Fruit fly (Drosophila melanogaster) whole organism, embryonic: ENCODE results near the gene Sf3b2.
A peak's percentile ranks its signal among the peaks of the same experiment; 100 is the strongest.

Experiments used
- B-H2 ChIP-seq: fragments of 200-800 bp; sonication (Bioruptor generic); optimal IDR thresholded peaks from 2 replicates; lab custom pipeline; 2018; ENCODE audit warnings: missing biosample characterization, mild to moderate bottlenecking, missing genetic modification characterization
- C15 ChIP-seq: fragments of 200-800 bp; sonication (Bioruptor generic); IDR thresholded peaks from 3 replicates; pipeline ENCODE4 v1.3.6; 2022; ENCODE audit warnings: missing biosample characterization, missing genetic modification characterization
- CG10431 ChIP-seq: fragments of 200-800 bp; sonication (Bioruptor generic); optimal IDR thresholded peaks from 3 replicates; lab custom pipeline; 2018; ENCODE audit warnings: missing biosample characterization, mild to moderate bottlenecking, missing genetic modification characterization
- CG11247 ChIP-seq: fragments of 200-800 bp; sonication (Bioruptor generic); IDR thresholded peaks from 2 replicates; pipeline ENCODE4 v1.3.6; 2022; ENCODE audit warnings: missing biosample characterization, missing genetic modification characterization
- CG11560 ChIP-seq: fragments of 200-800 bp; sonication (Bioruptor generic); IDR thresholded peaks from 3 replicates; pipeline ENCODE4 v1.3.6; 2022; ENCODE audit warnings: missing biosample characterization, missing genetic modification characterization
- CG12071 ChIP-seq: fragments of 200-800 bp; sonication (Bioruptor generic); optimal IDR thresholded peaks from 3 replicates; lab custom pipeline; 2018; ENCODE audit warnings: missing biosample characterization, mild to moderate bottlenecking, missing genetic modification characterization
- CG12155 ChIP-seq: fragments of 200-800 bp; sonication (Bioruptor generic); optimal IDR thresholded peaks from 3 replicates; lab custom pipeline; 2016; ENCODE audit warnings: missing biosample characterization, missing genetic modification characterization
- CG1233 ChIP-seq: fragments of 200-800 bp; sonication (Bioruptor generic); optimal IDR thresholded peaks from 4 replicates; lab custom pipeline; 2018; ENCODE audit warnings: missing biosample characterization, mild to moderate bottlenecking, missing genetic modification characterization
- CG14710 ChIP-seq: fragments of 200-800 bp; sonication (Bioruptor generic); optimal IDR thresholded peaks from 3 replicates; lab custom pipeline; 2019; ENCODE audit warnings: missing biosample characterization, mild to moderate bottlenecking, missing genetic modification characterization, moderate library complexity
- CG1529 ChIP-seq: fragments of 200-800 bp; sonication (Bioruptor generic); optimal IDR thresholded peaks from 3 replicates; lab custom pipeline; 2018; ENCODE audit warnings: missing biosample characterization, missing genetic modification characterization
- CG1647 ChIP-seq: fragments of 200-800 bp; sonication (Bioruptor generic); optimal IDR thresholded peaks from 3 replicates; lab custom pipeline; 2016; ENCODE audit warnings: missing biosample characterization, missing genetic modification characterization
- CG17568 ChIP-seq: fragments of 200-800 bp; sonication (Bioruptor generic); optimal IDR thresholded peaks from 2 replicates; lab custom pipeline; 2018; ENCODE audit warnings: missing biosample characterization, mild to moderate bottlenecking, missing genetic modification characterization, moderate library complexity
- CG1792 ChIP-seq: fragments of 200-800 bp; sonication (Bioruptor generic); optimal IDR thresholded peaks from 2 replicates; lab custom pipeline; 2016; ENCODE audit warnings: missing biosample characterization, missing genetic modification characterization
- CG18476 ChIP-seq: fragments of 200-800 bp; sonication (Bioruptor generic); optimal IDR thresholded peaks from 2 replicates; lab custom pipeline; 2016; ENCODE audit warnings: missing biosample characterization, mild to moderate bottlenecking, missing genetic modification characterization
- CG2129 ChIP-seq: fragments of 200-800 bp; sonication (Bioruptor generic); IDR thresholded peaks from 2 replicates; pipeline ENCODE4 v1.3.6; 2022; ENCODE audit warnings: missing biosample characterization, missing genetic modification characterization; ENCODE audit not compliant: partially characterized antibody
- CG2875 ChIP-seq: fragments of 200-800 bp; sonication (Bioruptor generic); optimal IDR thresholded peaks from 2 replicates; lab custom pipeline; 2017; ENCODE audit warnings: missing biosample characterization, mild to moderate bottlenecking, missing genetic modification characterization, missing genetic modification reagents
- CG2889 ChIP-seq: fragments of 200-800 bp; sonication (Bioruptor generic); IDR thresholded peaks from 3 replicates; pipeline ENCODE4 v1.3.6; 2022; ENCODE audit warnings: missing biosample characterization, missing genetic modification characterization
- CG30431 ChIP-seq: fragments of 200-800 bp; sonication (Bioruptor generic); optimal IDR thresholded peaks from 2 replicates; lab custom pipeline; 2017; ENCODE audit warnings: missing biosample characterization, missing genetic modification characterization
- CG4617 ChIP-seq: fragments of 200-800 bp; sonication (Bioruptor generic); optimal IDR thresholded peaks from 3 replicates; lab custom pipeline; 2016; ENCODE audit warnings: missing biosample characterization, missing genetic modification characterization, borderline replicate concordance
- CG5953 ChIP-seq: fragments of 200-800 bp; sonication (Bioruptor generic); IDR thresholded peaks from 2 replicates; pipeline ENCODE4 v1.3.6; 2022; ENCODE audit warnings: missing biosample characterization, missing genetic modification characterization
- CG8281 ChIP-seq: fragments of 200-800 bp; sonication (Bioruptor generic); optimal IDR thresholded peaks from 2 replicates; lab custom pipeline; 2018; ENCODE audit warnings: missing biosample characterization, mild to moderate bottlenecking, missing genetic modification characterization, moderate library complexity
- Dip3 ChIP-seq: fragments of 200-800 bp; sonication (Bioruptor generic); optimal IDR thresholded peaks from 3 replicates; lab custom pipeline; 2016; ENCODE audit warnings: missing biosample characterization, missing genetic modification characterization
- E2f1 ChIP-seq: fragments of 200-800 bp; sonication (Bioruptor generic); IDR thresholded peaks from 2 replicates; pipeline ENCODE4 v1.3.6; 2022; ENCODE audit warnings: missing biosample characterization, missing genetic modification characterization
- Ets65A ChIP-seq: fragments of 200-800 bp; sonication (Bioruptor generic); peaks from one replicate; lab custom pipeline; 2016; ENCODE audit warnings: missing biosample characterization, missing genetic modification characterization
- HLH54F ChIP-seq: fragments of 200-800 bp; sonication (Bioruptor generic); optimal IDR thresholded peaks from 3 replicates; lab custom pipeline; 2016; ENCODE audit warnings: missing biosample characterization, missing genetic modification characterization
- Hand ChIP-seq: fragments of 200-800 bp; sonication (Bioruptor generic); optimal IDR thresholded peaks from 2 replicates; lab custom pipeline; 2017; ENCODE audit warnings: mild to moderate bottlenecking, missing biosample characterization, missing genetic modification reagents, missing genetic modification characterization
- Myb ChIP-seq: fragments of 200-800 bp; sonication (Bioruptor generic); optimal IDR thresholded peaks from 2 replicates; lab custom pipeline; 2016; ENCODE audit warnings: missing biosample characterization, missing genetic modification characterization
- NC2β ChIP-seq: fragments of 200-800 bp; sonication (Bioruptor generic); optimal IDR thresholded peaks from 2 replicates; lab custom pipeline; 2016; ENCODE audit warnings: missing biosample characterization, missing genetic modification characterization
- Neu2 ChIP-seq: fragments of 200-800 bp; sonication (Bioruptor generic); optimal IDR thresholded peaks from 3 replicates; lab custom pipeline; 2016; ENCODE audit warnings: missing biosample characterization, missing genetic modification characterization, borderline replicate concordance
- Sry-β ChIP-seq: fragments of 200-800 bp; sonication (Bioruptor generic); optimal IDR thresholded peaks from 2 replicates; lab custom pipeline; 2018; ENCODE audit warnings: missing biosample characterization, mild to moderate bottlenecking, missing genetic modification characterization, moderate library complexity
- Tbp ChIP-seq: fragments of >200 bp; optimal IDR thresholded peaks from 2 replicates; lab custom pipeline; 2018; ENCODE audit warnings: missing biosample characterization, missing genetic modification characterization
- al ChIP-seq: fragments of 200-800 bp; sonication (Bioruptor generic); IDR thresholded peaks from 2 replicates; pipeline ENCODE4 v1.3.6; 2022; ENCODE audit warnings: missing biosample characterization, missing genetic modification characterization
- bcd ChIP-seq: fragments of 200-800 bp; sonication (Bioruptor generic); optimal IDR thresholded peaks from 2 replicates; lab custom pipeline; 2017; ENCODE audit warnings: missing biosample characterization, mild to moderate bottlenecking, missing genetic modification characterization
- chm ChIP-seq: fragments of 200-800 bp; sonication (Bioruptor generic); IDR thresholded peaks from 2 replicates; pipeline ENCODE4 v1.3.6; 2022; ENCODE audit warnings: missing biosample characterization, missing genetic modification characterization
- crc ChIP-seq: fragments of 200-800 bp; sonication (Bioruptor generic); optimal IDR thresholded peaks from 2 replicates; lab custom pipeline; 2016; ENCODE audit warnings: missing biosample characterization, missing genetic modification characterization
- dimm ChIP-seq: fragments of 200-800 bp; sonication (Bioruptor generic); IDR thresholded peaks from 2 replicates; pipeline ENCODE4 v1.3.6; 2022; ENCODE audit warnings: missing biosample characterization, missing genetic modification characterization
- dpn ChIP-seq, 2 experiments: fragments of 200-800 bp; sonication (Bioruptor generic); optimal IDR thresholded peaks; 3 replicates each; lab custom pipeline; 2016; ENCODE audit warnings: missing biosample characterization in 2 of 2, missing genetic modification characterization in 2 of 2
- en ChIP-seq: fragments of 200-800 bp; sonication (Bioruptor generic); optimal IDR thresholded peaks from 2 replicates; lab custom pipeline; 2016; ENCODE audit warnings: missing biosample characterization, missing genetic modification characterization
- lilli ChIP-seq: fragments of 200-800 bp; sonication (Bioruptor generic); optimal IDR thresholded peaks from 3 replicates; lab custom pipeline; 2016; ENCODE audit warnings: missing biosample characterization, missing genetic modification characterization
- lov ChIP-seq, 2 experiments: fragments of 200-800 bp in 1 of 2; fragments of >200 bp in 1 of 2; sonication (Bioruptor generic) in 1 of 2; IDR thresholded peaks in 1 of 2; optimal IDR thresholded peaks in 1 of 2; 2 replicates in 1 of 2; 3 replicates in 1 of 2; pipeline versions ENCODE4 v1.3.6 to Lab custom; 2017 to 2022; ENCODE audit warnings: missing biosample characterization in 1 of 2, missing genetic modification characterization in 1 of 2
- nerfin-2 ChIP-seq: fragments of 200-800 bp; sonication (Bioruptor generic); IDR thresholded peaks from 2 replicates; pipeline ENCODE4 v1.3.6; 2022; ENCODE audit warnings: missing biosample characterization, missing genetic modification characterization; ENCODE audit not compliant: partially characterized antibody
- ranshi ChIP-seq: fragments of 200-800 bp; sonication (Bioruptor generic); IDR thresholded peaks from 2 replicates; pipeline ENCODE4 v1.3.6; 2022; ENCODE audit warnings: missing biosample characterization, missing genetic modification characterization
- sc ChIP-seq, 3 experiments: fragments of >200 bp in 2 of 3; fragments of 200-800 bp in 1 of 3; sonication (Bioruptor generic) in 1 of 3; optimal IDR thresholded peaks; 2 replicates in 2 of 3; 3 replicates in 1 of 3; lab custom pipeline; 2017; ENCODE audit warnings: mild to moderate bottlenecking in 1 of 3, missing biosample characterization in 1 of 3, missing genetic modification characterization in 1 of 3, missing genetic modification reagents in 1 of 3
- sisA ChIP-seq: fragments of 200-800 bp; sonication (Bioruptor generic); IDR thresholded peaks from 2 replicates; pipeline ENCODE4 v1.3.6; 2022; ENCODE audit warnings: missing biosample characterization, missing genetic modification characterization
- sob ChIP-seq: fragments of 200-800 bp; sonication (Bioruptor generic); IDR thresholded peaks from 2 replicates; pipeline ENCODE4 v1.3.6; 2022; ENCODE audit warnings: missing biosample characterization, missing genetic modification characterization
- tap ChIP-seq: fragments of 200-800 bp; optimal IDR thresholded peaks from 3 replicates; lab custom pipeline; 2019; ENCODE audit warnings: missing biosample characterization, mild to moderate bottlenecking, missing genetic modification characterization, moderate library complexity
- tgo ChIP-seq: fragments of 200-800 bp; sonication (Bioruptor generic); IDR thresholded peaks from 3 replicates; pipeline ENCODE4 v1.3.6; 2022; ENCODE audit warnings: missing biosample characterization, missing genetic modification characterization
- ttk ChIP-seq: fragments of 200-800 bp; sonication (Bioruptor generic); IDR thresholded peaks from 2 replicates; pipeline ENCODE4 v2.1.2; 2022; ENCODE audit warnings: missing biosample characterization, missing genetic modification characterization
- usp ChIP-seq: fragments of >200 bp; optimal IDR thresholded peaks from 2 replicates; lab custom pipeline; 2017; ENCODE audit warnings: missing biosample characterization, missing genetic modification characterization
- zen ChIP-seq: fragments of 200-800 bp; sonication (Bioruptor generic); optimal IDR thresholded peaks from 3 replicates; lab custom pipeline; 2018; ENCODE audit warnings: missing biosample characterization, mild to moderate bottlenecking, missing genetic modification characterization, moderate library complexity

Gene Sf3b2

DNA sequence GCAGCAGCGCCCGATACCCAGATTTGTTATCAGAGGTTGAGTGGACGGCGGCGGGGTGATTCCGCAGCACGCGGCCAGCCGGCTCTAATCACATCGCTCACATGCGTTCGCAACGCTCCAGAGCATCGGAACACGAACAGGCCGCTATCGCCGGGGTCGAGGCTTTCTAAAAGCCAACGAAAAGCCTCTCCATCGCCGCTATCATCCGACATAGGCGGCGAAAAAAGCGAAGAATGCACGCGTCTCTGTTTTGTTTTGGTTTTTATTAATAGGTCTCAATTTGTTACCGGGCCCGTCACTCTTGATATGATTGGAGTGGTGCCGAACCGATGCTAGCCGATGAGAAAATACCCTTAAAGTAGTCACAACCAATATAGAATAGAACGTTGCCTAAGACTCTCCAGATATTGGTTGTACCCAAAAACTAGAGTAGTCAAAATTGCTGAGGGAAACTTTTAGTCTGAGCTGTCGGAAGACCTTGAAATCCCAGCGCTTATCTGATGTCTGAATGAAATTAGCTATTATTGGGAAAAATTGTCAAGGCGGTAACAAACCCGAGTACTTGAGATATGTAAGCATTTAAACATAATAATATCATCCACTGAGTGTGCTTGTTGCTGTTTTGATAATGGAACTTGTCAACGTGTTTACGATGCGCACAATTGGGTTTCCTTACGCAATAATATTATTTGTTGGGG lies 13.1 kb upstream of the Sf3b2 start, which contains the start of gene CG17261 (continued):
- peak; percentile 27 for TF ChIP-seq CG12155 (GFP tag; lab: Kevin White, UChicago)
- TF ChIP-seq dimm (GFP tag; lab: Robert Waterston, UW): no peak
- no peak for TF ChIP-seq bcd
- TF ChIP-seq tgo: peak; percentile 31; the same call in 1 of the 3 replicates
- TF ChIP-seq CG4617 (GFP tag; lab: Kevin White, UChicago): no peak
- TF ChIP-seq chm (GFP tag; lab: Robert Waterston, UW): no peak
- TF ChIP-seq CG8281 (tag; lab: Kevin White, UChicago): no peak
- peak; percentile 66 for TF ChIP-seq lilli (GFP tag; lab: Kevin White, UChicago)
- no peak for TF ChIP-seq C15 (GFP tag; lab: Robert Waterston, UW)
- TF ChIP-seq Sry-β (GFP tag; lab: Kevin White, UChicago): no peak
- TF ChIP-seq sc (optimal IDR thresholded peaks at IDR 0.05; lab: Kevin White, UChicago): no peak
- no peak for TF ChIP-seq sc (GFP tag; optimal IDR thresholded peaks at IDR 0.05; lab: Kevin White, UChicago)
- no peak for TF ChIP-seq CG1529
- peak; percentile 4 for TF ChIP-seq CG17568 (GFP tag; lab: Kevin White, UChicago)
- TF ChIP-seq CG5953 (GFP tag; lab: Robert Waterston, UW): no peak
- no peak for TF ChIP-seq CG1792
- no peak for TF ChIP-seq CG18476 (GFP tag; lab: Kevin White, UChicago)
- TF ChIP-seq NC2β (GFP tag; lab: Kevin White, UChicago): no peak
- TF ChIP-seq Neu2 (GFP tag; lab: Kevin White, UChicago): no peak
- no peak for TF ChIP-seq CG2889
- no peak for TF ChIP-seq Ets65A
- TF ChIP-seq Myb (GFP tag; lab: Kevin White, UChicago): peak; percentile 31
- no peak for TF ChIP-seq CG11560 (tag; lab: Robert Waterston, UW)
- TF ChIP-seq CG14710: no peak
- TF ChIP-seq zen (tag; lab: Kevin White, UChicago): no peak
- no peak for TF ChIP-seq ttk (GFP tag; lab: Robert Waterston, UW)
- TF ChIP-seq dpn (GFP tag; optimal IDR thresholded peaks at IDR 0.05; lab: Kevin White, UChicago): peak; percentile 31 to 35
- TF ChIP-seq HLH54F (GFP tag; lab: Kevin White, UChicago): peak; percentile 37
- no peak for TF ChIP-seq lov (optimal IDR thresholded peaks at IDR 0.05; lab: Kevin White, UChicago)
- TF ChIP-seq lov (GFP tag; IDR thresholded peaks at IDR 0.05; lab: Robert Waterston, UW): no peak
- peak; percentile 49 for TF ChIP-seq Hand (GFP tag; lab: Kevin White, UChicago)
- no peak for TF ChIP-seq CG2875 (GFP tag; lab: Kevin White, UChicago)
- no peak for TF ChIP-seq tap
- peak; percentile 23 for TF ChIP-seq CG12071
- TF ChIP-seq Tbp: no peak
- TF ChIP-seq B-H2: no peak
- no peak for TF ChIP-seq sisA (GFP tag; lab: Robert Waterston, UW)
- TF ChIP-seq CG1647: no peak
- no peak for TF ChIP-seq CG10431 (GFP tag; lab: Kevin White, UChicago)
- TF ChIP-seq ranshi: 0 out of 2 replicates have a peak, but pooled peaks have one; percentile 5
- peak; percentile 47; the same call in 1 of the 2 replicates for TF ChIP-seq sob (GFP tag; lab: Robert Waterston, UW)
- TF ChIP-seq CG2129 (GFP tag; lab: Robert Waterston, UW): no peak
- no peak for TF ChIP-seq usp
- TF ChIP-seq CG1233 (GFP tag; lab: Kevin White, UChicago): peak; percentile 8
- TF ChIP-seq CG11247 (GFP tag; lab: Robert Waterston, UW): no peak
- 0 out of 2 replicates have a peak, but pooled peaks have one; percentile 21 for TF ChIP-seq al (GFP tag; lab: Robert Waterston, UW)
- no peak for TF ChIP-seq nerfin-2
- no peak for TF ChIP-seq CG30431 (GFP tag; lab: Kevin White, UChicago)
- peak; percentile 2 for TF ChIP-seq en (GFP tag; lab: Kevin White, UChicago)
- TF ChIP-seq E2f1 (GFP tag; lab: Robert Waterston, UW): no peak
- peak; percentile 41 for TF ChIP-seq Dip3 (GFP tag; lab: Kevin White, UChicago)
- TF ChIP-seq crc (GFP tag; lab: Kevin White, UChicago): no peak
